Fruit fly (Drosophila melanogaster) Kc167 (cell line): ENCODE results near the gene CHOp24.

Experiments
- Sin3A ChIP-seq: fragments of >200 bp; optimal IDR thresholded peaks from 2 replicates; lab custom pipeline; 2018; ENCODE audit warnings: missing external identifiers
- h ChIP-seq: fragments of >200 bp; optimal IDR thresholded peaks from 3 replicates; lab custom pipeline; 2018; ENCODE audit warnings: missing external identifiers
- insv ChIP-seq: fragments of >200 bp; optimal IDR thresholded peaks from 3 replicates; lab custom pipeline; 2018; ENCODE audit warnings: missing external identifiers
- ttk ChIP-seq: sonication (Bioruptor generic); optimal IDR thresholded peaks from 2 replicates; lab custom pipeline; 2017; ENCODE audit warnings: missing external identifiers

DNA sequence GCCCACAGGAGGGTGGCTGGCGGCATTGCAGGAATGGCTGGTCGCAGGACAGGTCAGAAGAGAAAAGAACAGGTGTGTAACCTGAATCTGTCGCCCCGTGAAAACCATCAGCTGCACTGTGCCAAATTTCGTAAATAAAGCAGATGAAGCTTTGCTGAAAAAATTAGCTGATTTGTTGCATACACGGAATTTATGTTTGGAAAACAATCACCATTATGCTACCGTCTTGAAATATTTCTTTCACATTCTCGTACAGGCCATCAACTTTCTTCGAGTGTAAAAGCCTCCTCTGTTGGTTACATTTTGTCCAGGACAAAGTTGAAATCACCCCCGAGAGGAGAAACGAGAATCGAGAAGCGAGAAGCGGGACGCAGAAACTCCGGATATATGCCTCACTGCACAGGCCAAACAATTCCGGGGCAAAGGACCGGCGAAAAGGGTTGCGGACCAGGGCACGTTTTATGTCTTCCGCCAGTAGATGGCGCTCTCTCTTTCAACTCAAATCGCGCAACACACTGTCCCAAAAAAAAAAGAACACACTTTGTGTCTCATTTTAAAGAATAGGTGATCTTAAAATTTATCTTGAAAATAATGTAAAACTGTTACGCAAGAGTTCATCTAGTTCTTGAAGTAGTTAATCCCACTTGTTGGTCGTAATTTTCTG lies 19.6 kb downstream of the CHOp24 start:
- TF ChIP-seq Sin3A (no peak), insv (no peak), ttk (lab: Kevin White, UChicago) (no peak), h (lab: Kevin White, UChicago) (no peak)
